Fruit fly (Drosophila melanogaster) whole organism, wandering third instar larva: ENCODE measurements around the gene bmm.

Experiments
- Dfd ChIP-seq: fragments of >200 bp; optimal IDR thresholded peaks from 2 replicates; lab custom pipeline; 2017; ENCODE audit warnings: missing biosample characterization, missing genetic modification characterization
- Rel ChIP-seq, 2 experiments: fragments of 200-800 bp; sonication (Bioruptor generic) in 1 of 2; optimal IDR thresholded peaks; 2 replicates in 1 of 2; 3 replicates in 1 of 2; lab custom pipeline; 2016 to 2019; ENCODE audit warnings: mild to moderate bottlenecking in 2 of 2, missing biosample characterization in 2 of 2, missing genetic modification characterization in 2 of 2, moderate library complexity in 1 of 2
- pan ChIP-seq: fragments of >200 bp; optimal IDR thresholded peaks from 2 replicates; lab custom pipeline; 2017

DNA sequence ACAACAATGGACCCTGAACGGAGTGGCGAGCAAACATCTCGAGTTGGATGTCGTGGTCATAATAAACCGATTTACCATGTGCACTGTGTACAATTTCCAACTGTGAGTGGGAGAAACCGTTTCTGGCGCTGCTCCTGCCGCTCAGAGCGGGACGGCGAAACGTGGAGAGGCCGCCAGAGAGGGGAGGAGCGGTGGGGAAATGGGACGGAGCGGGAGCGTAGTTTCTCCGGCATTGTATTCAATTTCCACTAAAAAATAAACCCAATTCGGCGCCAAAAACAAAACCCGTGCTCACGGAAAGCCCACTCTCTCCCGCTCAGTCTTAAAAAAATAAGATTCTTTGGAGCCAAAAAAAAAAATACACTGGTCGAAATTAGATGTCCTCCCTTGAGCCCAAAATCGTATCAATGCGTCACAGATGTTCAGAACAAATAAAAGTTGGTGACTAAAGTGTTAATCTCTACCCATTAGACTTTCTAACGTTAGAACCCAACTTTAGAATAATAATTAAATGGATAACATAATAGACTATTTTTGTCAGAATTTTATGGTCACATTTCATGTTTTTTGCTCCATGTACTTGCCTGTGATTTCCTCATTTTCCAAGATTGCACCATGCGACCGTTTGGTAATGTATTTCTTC lies 26.1 kb downstream of the bmm start:
- no peak for TF ChIP-seq Rel (GFP tag; optimal IDR thresholded peaks at IDR 0.05; lab: Kevin White, UChicago)
- no peak for TF ChIP-seq Rel (tag; optimal IDR thresholded peaks at IDR 0.05; lab: Kevin White, UChicago)
- TF ChIP-seq Dfd, result no peak
- TF ChIP-seq pan (lab: Kevin White, UChicago), result no peak
